Fruit fly (Drosophila melanogaster) whole organism, wandering third instar larva: ENCODE data around the gene Arp1.

Experiments
- Abd-B ChIP-seq: fragments of >200 bp; optimal IDR thresholded peaks from 2 replicates; lab custom pipeline; 2017; ENCODE audit warnings: missing biosample characterization, missing genetic modification characterization
- Dif ChIP-seq: fragments of 200-275, 200-300 bp; sonication (Bioruptor generic); optimal IDR thresholded peaks from 2 replicates; lab custom pipeline; 2018; ENCODE audit warnings: missing biosample characterization, missing genetic modification characterization; ENCODE audit not compliant: partially characterized antibody
- Hr78 ChIP-seq: fragments of >200 bp; optimal IDR thresholded peaks from 2 replicates; lab custom pipeline; 2017; ENCODE audit warnings: missing biosample characterization, missing genetic modification characterization
- Myc ChIP-seq: fragments of >200 bp; optimal IDR thresholded peaks from 2 replicates; lab custom pipeline; 2017
- OdsH ChIP-seq: fragments of 200-800 bp; sonication (Bioruptor generic); optimal IDR thresholded peaks from 2 replicates; lab custom pipeline; 2016; ENCODE audit warnings: missing biosample characterization, mild to moderate bottlenecking, missing genetic modification characterization
- Rel ChIP-seq, 2 experiments: fragments of 200-800 bp; sonication (Bioruptor generic) in 1 of 2; optimal IDR thresholded peaks; 2 replicates in 1 of 2; 3 replicates in 1 of 2; lab custom pipeline; 2016 to 2019; ENCODE audit warnings: mild to moderate bottlenecking in 2 of 2, missing biosample characterization in 2 of 2, missing genetic modification characterization in 2 of 2, moderate library complexity in 1 of 2
- brk ChIP-seq: fragments of 200-800 bp; sonication (Bioruptor generic); optimal IDR thresholded peaks from 2 replicates; lab custom pipeline; 2016; ENCODE audit warnings: missing biosample characterization, mild to moderate bottlenecking, missing genetic modification characterization
- ey ChIP-seq: fragments of 200-800 bp; sonication (Bioruptor generic); optimal IDR thresholded peaks from 2 replicates; lab custom pipeline; 2016; ENCODE audit warnings: missing biosample characterization, missing genetic modification characterization
- lola ChIP-seq: fragments of >200 bp; optimal IDR thresholded peaks from 2 replicates; lab custom pipeline; 2017; ENCODE audit warnings: missing biosample characterization, missing genetic modification characterization
- pan ChIP-seq: fragments of >200 bp; optimal IDR thresholded peaks from 2 replicates; lab custom pipeline; 2017
- psq ChIP-seq: fragments of 200-800 bp; sonication (Bioruptor generic); optimal IDR thresholded peaks from 3 replicates; lab custom pipeline; 2017; ENCODE audit warnings: missing biosample characterization, mild to moderate bottlenecking, missing genetic modification characterization, moderate library complexity
- usp ChIP-seq: fragments of >200 bp; optimal IDR thresholded peaks from 2 replicates; lab custom pipeline; 2017; ENCODE audit warnings: missing biosample characterization, missing genetic modification characterization

- TF ChIP-seq lola (no peak), Dif (GFP tag; lab: Kevin White, UChicago) (no peak), Hr78 (GFP tag; lab: Kevin White, UChicago) (no peak), Myc (no peak), Rel (GFP tag; optimal IDR thresholded peaks at IDR 0.05; lab: Kevin White, UChicago) (no peak), Rel (tag; optimal IDR thresholded peaks at IDR 0.05; lab: Kevin White, UChicago) (no peak), brk (GFP tag; lab: Kevin White, UChicago) (no peak), psq (GFP tag; lab: Kevin White, UChicago) (no peak), pan (no peak), Abd-B (GFP tag; lab: Kevin White, UChicago) (no peak), usp (GFP tag; lab: Kevin White, UChicago) (no peak), OdsH (GFP tag; lab: Kevin White, UChicago) (no peak), ey (no peak)
These were observed 47.7 kb downstream of the Arp1 start, which contains the start of gene Ugt37A2 for dm6 chr3R:12739247-12739646.
